Worm (Caenorhabditis elegans) whole organism, early embryonic: Measurements from ENCODE around the gene glb-21.

Source experiments
- ama-1 ChIP-seq: fragments of 150-350 bp; optimal IDR thresholded peaks from 2 replicates; lab custom pipeline; 2014
- hmg-4 ChIP-seq: fragments of 200-800 bp; sonication (Bioruptor generic); optimal IDR thresholded peaks from 2 replicates; lab custom pipeline; 2018; ENCODE audit warnings: mild to moderate bottlenecking, missing genetic modification characterization, missing compliant biosample characterization
- scrt-1 ChIP-seq: fragments of 200-800 bp; sonication (Bioruptor generic); IDR thresholded peaks from 2 replicates; pipeline ENCODE4 v1.3.6; 2022; ENCODE audit warnings: missing genetic modification characterization, missing compliant biosample characterization
- sea-1 ChIP-seq: fragments of 200-800 bp; sonication (Bioruptor generic); conservative IDR thresholded peaks from 2 replicates; pipeline ENCODE4 v1.3.6; 2022; ENCODE audit warnings: missing genetic modification characterization, missing compliant biosample characterization

- TF ChIP-seq ama-1 (lab: Kevin White, UChicago) (no peak), hmg-4 (GFP tag; lab: Kevin White, UChicago) (no peak), sea-1 (GFP tag; lab: Robert Waterston, UW) (no peak), scrt-1 (no peak)
Observed at ce11 chrIV:10695203-10695602, 16.4 kb downstream of the glb-21 start, which contains the start of gene R102.4.
